Worm (Caenorhabditis elegans): ENCODE data around the gene srx-96.

srx-96 gene

ce11 chrV:13725574-13725973 is 14.4 kb downstream of the srx-96 start, which contains the start of gene fbxa-181:
Gene fbxa-181, plus strand, starts transcription at chrV:13725874.
- no peak for TF ChIP-seq tab-1 (GFP tag; IDR thresholded peaks at IDR 0.05)
- no peak for TF ChIP-seq med-1 (GFP tag; optimal IDR thresholded peaks at IDR 0.05; ENCODE audit: insufficient read depth)
- no peak for TF ChIP-seq ref-1 (GFP tag; conservative IDR thresholded peaks at IDR 0.05)
- TF ChIP-seq T22C8.4 (GFP tag; IDR thresholded peaks at IDR 0.05): no peak
- no peak for TF ChIP-seq ztf-23 (GFP tag; IDR thresholded peaks at IDR 0.05)
- TF ChIP-seq flt-1 (GFP tag; IDR thresholded peaks at IDR 0.05): no peak
- no peak for TF ChIP-seq ztf-29 (GFP tag; IDR thresholded peaks at IDR 0.05)
- TF ChIP-seq klf-2 (GFP tag; conservative IDR thresholded peaks at IDR 0.05): no peak
- no peak for TF ChIP-seq cog-1 (tag; optimal IDR thresholded peaks at IDR 0.05)

ce11 chrV:13730762-13731161 is 19.6 kb downstream of the srx-96 start, which contains the start of gene dct-17:
Gene dct-17, minus strand, starts transcription at chrV:13730784.
- TF ChIP-seq ztf-23 (GFP tag; IDR thresholded peaks at IDR 0.05) (no peak), tab-1 (GFP tag; IDR thresholded peaks at IDR 0.05) (no peak), cog-1 (tag; optimal IDR thresholded peaks at IDR 0.05) (no peak), med-1 (GFP tag; optimal IDR thresholded peaks at IDR 0.05; ENCODE audit: insufficient read depth) (no peak), ztf-29 (GFP tag; IDR thresholded peaks at IDR 0.05) (no peak), klf-2 (GFP tag; conservative IDR thresholded peaks at IDR 0.05) (no peak), ref-1 (GFP tag; conservative IDR thresholded peaks at IDR 0.05) (no peak), flt-1 (GFP tag; IDR thresholded peaks at IDR 0.05) (no peak), T22C8.4 (GFP tag; IDR thresholded peaks at IDR 0.05) (no peak)

- TF ChIP-seq med-1 (GFP tag; optimal IDR thresholded peaks at IDR 0.05; ENCODE audit: insufficient read depth) (no peak), T22C8.4 (GFP tag; IDR thresholded peaks at IDR 0.05) (no peak)
Measured at ce11 chrV:13736147-13736546, 25.0 kb downstream of the srx-96 start, which contains the start of gene F35E12.6. Gene F35E12.6, minus strand, starts transcription at chrV:13736247.

ce11 chrV:13738374-13738773 is 27.2 kb downstream of the srx-96 start, which contains the start of gene irg-5:
Gene irg-5, minus strand, starts transcription at chrV:13738474.
- TF ChIP-seq ref-1 (GFP tag; conservative IDR thresholded peaks at IDR 0.05) (no peak), ztf-23 (GFP tag; IDR thresholded peaks at IDR 0.05) (no peak), med-1 (GFP tag; optimal IDR thresholded peaks at IDR 0.05; ENCODE audit: insufficient read depth) (no peak), ztf-29 (GFP tag; IDR thresholded peaks at IDR 0.05) (no peak), klf-2 (GFP tag; conservative IDR thresholded peaks at IDR 0.05) (no peak), flt-1 (GFP tag; IDR thresholded peaks at IDR 0.05) (no peak), T22C8.4 (GFP tag; IDR thresholded peaks at IDR 0.05) (no peak)

- TF ChIP-seq cog-1 (tag; optimal IDR thresholded peaks at IDR 0.05) (no peak), flt-1 (GFP tag; IDR thresholded peaks at IDR 0.05) (no peak), med-1 (GFP tag; optimal IDR thresholded peaks at IDR 0.05; ENCODE audit: insufficient read depth) (no peak)
Measured at ce11 chrV:13739901-13740300, 28.7 kb downstream of the srx-96 start.

ce11 chrV:13744901-13745300 is 33.7 kb downstream of the srx-96 start, which contains the start of gene F35E12.9:
Gene F35E12.9, minus strand, starts transcription at chrV:13745127.
- TF ChIP-seq cog-1 (tag; optimal IDR thresholded peaks at IDR 0.05) (no peak), ref-1 (GFP tag; conservative IDR thresholded peaks at IDR 0.05) (no peak), ztf-23 (GFP tag; IDR thresholded peaks at IDR 0.05) (no peak), ztf-29 (GFP tag; IDR thresholded peaks at IDR 0.05) (no peak), tab-1 (GFP tag; IDR thresholded peaks at IDR 0.05) (no peak), T22C8.4 (GFP tag; IDR thresholded peaks at IDR 0.05) (no peak), flt-1 (GFP tag; IDR thresholded peaks at IDR 0.05) (no peak), med-1 (GFP tag; optimal IDR thresholded peaks at IDR 0.05; ENCODE audit: insufficient read depth) (no peak), klf-2 (GFP tag; conservative IDR thresholded peaks at IDR 0.05) (no peak)

- TF ChIP-seq med-1 (GFP tag; optimal IDR thresholded peaks at IDR 0.05; ENCODE audit: insufficient read depth) (no peak), klf-2 (GFP tag; conservative IDR thresholded peaks at IDR 0.05) (no peak), ztf-23 (GFP tag; IDR thresholded peaks at IDR 0.05) (no peak), ref-1 (GFP tag; conservative IDR thresholded peaks at IDR 0.05) (no peak), tab-1 (GFP tag; IDR thresholded peaks at IDR 0.05) (no peak), T22C8.4 (GFP tag; IDR thresholded peaks at IDR 0.05) (no peak), ztf-29 (GFP tag; IDR thresholded peaks at IDR 0.05) (no peak), cog-1 (tag; optimal IDR thresholded peaks at IDR 0.05) (no peak), flt-1 (GFP tag; IDR thresholded peaks at IDR 0.05) (no peak)
Measured at ce11 chrV:13748658-13749057, 37.5 kb downstream of the srx-96 start, which contains the start of gene F35E12.10. Gene F35E12.10, minus strand, starts transcription at chrV:13748758.

- no peak for TF ChIP-seq flt-1 (GFP tag; IDR thresholded peaks at IDR 0.05)
- TF ChIP-seq med-1 (GFP tag; optimal IDR thresholded peaks at IDR 0.05; ENCODE audit: insufficient read depth): no peak
- TF ChIP-seq ztf-29 (GFP tag; IDR thresholded peaks at IDR 0.05): no peak
- no peak for TF ChIP-seq klf-2 (GFP tag; conservative IDR thresholded peaks at IDR 0.05)
- no peak for TF ChIP-seq ztf-23 (GFP tag; IDR thresholded peaks at IDR 0.05)
- TF ChIP-seq ref-1 (GFP tag; conservative IDR thresholded peaks at IDR 0.05): no peak
- TF ChIP-seq cog-1 (tag; optimal IDR thresholded peaks at IDR 0.05): no peak
- no peak for TF ChIP-seq T22C8.4 (GFP tag; IDR thresholded peaks at IDR 0.05)
- no peak for TF ChIP-seq tab-1 (GFP tag; IDR thresholded peaks at IDR 0.05)
Measured at ce11 chrV:13751811-13752210, 40.7 kb downstream of the srx-96 start, which contains the start of gene cld-9. Gene cld-9, minus strand, starts transcription at chrV:13751891.

- TF ChIP-seq klf-2 (GFP tag; conservative IDR thresholded peaks at IDR 0.05): no peak
- TF ChIP-seq tab-1 (GFP tag; IDR thresholded peaks at IDR 0.05): no peak
- no peak for TF ChIP-seq med-1 (GFP tag; optimal IDR thresholded peaks at IDR 0.05; ENCODE audit: insufficient read depth)
- no peak for TF ChIP-seq ref-1 (GFP tag; conservative IDR thresholded peaks at IDR 0.05)
- no peak for TF ChIP-seq T22C8.4 (GFP tag; IDR thresholded peaks at IDR 0.05)
- TF ChIP-seq cog-1 (tag; optimal IDR thresholded peaks at IDR 0.05): no peak
- no peak for TF ChIP-seq ztf-23 (GFP tag; IDR thresholded peaks at IDR 0.05)
- no peak for TF ChIP-seq ztf-29 (GFP tag; IDR thresholded peaks at IDR 0.05)
- no peak for TF ChIP-seq flt-1 (GFP tag; IDR thresholded peaks at IDR 0.05)
Measured at ce11 chrV:13753481-13753880, 42.3 kb downstream of the srx-96 start, which contains the start of gene F20G2.1. Gene F20G2.1, minus strand, starts transcription at chrV:13753581.
